Fruit fly (Drosophila melanogaster): Measurements from ENCODE around the gene HDAC11.

HDAC11 gene

DNA sequence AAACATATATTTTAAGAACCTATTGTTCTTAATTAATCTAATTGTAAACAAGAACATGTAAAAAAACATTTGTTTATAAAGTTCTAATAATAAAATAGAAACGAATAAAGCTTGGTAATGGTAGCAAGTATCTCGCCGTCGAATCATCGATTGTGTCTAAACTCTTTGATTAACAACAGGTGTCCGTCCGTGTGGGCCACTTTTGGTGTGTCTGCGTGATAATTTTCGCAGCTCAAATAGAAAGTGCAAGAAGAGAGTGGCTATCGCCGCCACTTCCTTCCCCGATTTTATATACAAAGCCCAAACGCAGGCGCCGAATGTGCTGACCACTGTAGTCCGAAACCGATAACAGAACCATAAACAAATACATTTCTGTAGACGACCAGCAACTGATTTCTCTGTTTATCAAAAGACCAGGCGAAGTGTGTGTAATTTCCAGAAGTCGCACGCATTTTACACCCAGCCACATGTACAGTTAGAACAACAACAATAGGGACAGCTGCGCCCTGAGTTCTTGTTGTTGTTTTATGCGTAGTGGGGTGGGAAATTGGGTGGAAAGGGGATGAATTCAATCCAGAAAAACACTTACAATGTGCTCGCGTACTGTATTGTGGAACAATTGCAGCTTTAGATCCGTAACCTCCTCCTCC, 42.9 kb downstream of the HDAC11 start (continued):
- TF ChIP-seq CG3281 (GFP tag; optimal IDR thresholded peaks at IDR 0.05) (no peak), Med (GFP tag) (peak; percentile 71), pan (optimal IDR thresholded peaks at IDR 0.05) (no peak), pan (GFP tag; optimal IDR thresholded peaks at IDR 0.05 in 1 of 2, IDR thresholded peaks at IDR 0.05 in 1 of 2) (no peak), pum (GFP tag; optimal IDR thresholded peaks at IDR 0.05) (no peak), fd102C (GFP tag; optimal IDR thresholded peaks at IDR 0.05) (no peak), salm (tag; optimal IDR thresholded peaks at IDR 0.05) (no peak), CG14441 (GFP tag; IDR thresholded peaks at IDR 0.05) (no peak), org-1 (GFP tag; optimal IDR thresholded peaks at IDR 0.05) (no peak), CG11456 (GFP tag; IDR thresholded peaks at IDR 0.05) (no peak), CG4282 (GFP tag; optimal IDR thresholded peaks at IDR 0.05) (no peak), lmd (GFP tag; IDR thresholded peaks at IDR 0.05) (no peak), PHDP (tag; optimal IDR thresholded peaks at IDR 0.05) (no peak), HLH54F (GFP tag; optimal IDR thresholded peaks at IDR 0.05) (no peak), CG31441 (GFP tag; IDR thresholded peaks at IDR 0.05) (no peak), Ssrp (tag; optimal IDR thresholded peaks at IDR 0.05) (no peak), dimm (GFP tag; IDR thresholded peaks at IDR 0.05) (no peak), pita (GFP tag; optimal IDR thresholded peaks at IDR 0.05) (no peak), jigr1 (GFP tag; IDR thresholded peaks at IDR 0.05) (no peak), nom (GFP tag; optimal IDR thresholded peaks at IDR 0.05) (no peak), onecut (GFP tag; IDR thresholded peaks at IDR 0.05) (no peak), trem (tag; optimal IDR thresholded peaks at IDR 0.05) (no peak), kni (GFP tag; optimal IDR thresholded peaks at IDR 0.05) (peak; percentile 24), cad (GFP tag; optimal IDR thresholded peaks at IDR 0.05) (peak; percentile 15), CG10654 (GFP tag; optimal IDR thresholded peaks at IDR 0.05) (no peak), CG5245 (GFP tag; optimal IDR thresholded peaks at IDR 0.05) (no peak), CG7839 (tag; optimal IDR thresholded peaks at IDR 0.05) (no peak), stc (GFP tag; IDR thresholded peaks at IDR 0.05) (no peak), ci (GFP tag; IDR thresholded peaks at IDR 0.05) (peak; percentile 11; the same call in 1 of the 3 replicates), CG6791 (GFP tag; IDR thresholded peaks at IDR 0.05; ENCODE audit: partially characterized antibody) (0 out of 3 replicates have a peak, but pooled peaks have one; percentile 15), Dad (GFP tag; optimal IDR thresholded peaks at IDR 0.05) (no peak), CG10959 (GFP tag; IDR thresholded peaks at IDR 0.05) (no peak), H15 (GFP tag; IDR thresholded peaks at IDR 0.05) (no peak), CG33557 (GFP tag; optimal IDR thresholded peaks at IDR 0.05) (no peak), B-H1 (GFP tag; IDR thresholded peaks at IDR 0.05) (no peak), CG14667 (GFP tag; IDR thresholded peaks at IDR 0.05) (no peak), Jarid2 (GFP tag; optimal IDR thresholded peaks at IDR 0.05) (no peak), Dip3 (GFP tag; optimal IDR thresholded peaks at IDR 0.05) (no peak), CG1647 (GFP tag; optimal IDR thresholded peaks at IDR 0.05) (no peak), CG6689 (GFP tag; IDR thresholded peaks at IDR 0.05) (no peak), grau (tag; optimal IDR thresholded peaks at IDR 0.05) (peak; percentile 0), Sry-β (GFP tag; optimal IDR thresholded peaks at IDR 0.05) (no peak), fd3F (GFP tag; optimal IDR thresholded peaks at IDR 0.05) (no peak), oc (tag; optimal IDR thresholded peaks at IDR 0.05) (no peak), stwl (tag; optimal IDR thresholded peaks at IDR 0.05) (no peak), sug (tag; optimal IDR thresholded peaks at IDR 0.05) (no peak), dm (GFP tag; optimal IDR thresholded peaks at IDR 0.05) (no peak), Dfd (GFP tag; optimal IDR thresholded peaks at IDR 0.05) (no peak), ham (GFP tag; IDR thresholded peaks at IDR 0.05) (no peak), CG4707 (GFP tag; optimal IDR thresholded peaks at IDR 0.05) (no peak), Ets65A (GFP tag) (no peak), CG6175 (GFP tag; IDR thresholded peaks at IDR 0.05) (no peak)
